Fruit fly (Drosophila melanogaster) S2 (cell line): ENCODE results near the gene CG8578.

ENCODE experiments used
- CG8478 ChIP-seq: fragments of >200 bp; optimal IDR thresholded peaks from 2 replicates; lab custom pipeline; 2018
- CTCF ChIP-seq, 2 experiments: fragments of >200 bp; optimal IDR thresholded peaks; 2 replicates each; lab custom pipeline; 2018

DNA sequence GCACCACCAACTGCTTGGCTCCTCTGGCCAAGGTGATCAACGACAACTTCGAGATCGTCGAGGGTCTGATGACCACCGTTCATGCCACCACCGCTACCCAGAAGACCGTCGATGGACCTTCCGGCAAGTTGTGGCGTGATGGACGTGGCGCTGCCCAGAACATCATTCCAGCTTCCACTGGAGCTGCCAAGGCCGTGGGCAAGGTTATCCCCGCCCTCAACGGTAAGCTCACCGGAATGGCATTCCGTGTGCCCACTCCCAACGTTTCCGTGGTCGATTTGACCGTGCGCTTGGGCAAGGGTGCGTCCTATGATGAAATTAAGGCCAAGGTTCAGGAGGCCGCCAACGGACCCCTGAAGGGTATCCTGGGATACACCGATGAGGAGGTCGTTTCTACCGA is 24.5 kb downstream of the CG8578 start:
- TF ChIP-seq CG8478 (lab: Kevin White, UChicago) (no peak), CTCF (optimal IDR thresholded peaks at IDR 0.05; lab: Kevin White, UChicago) (no peak)
